Fruit fly (Drosophila melanogaster) whole organism, embryonic: ENCODE measurements around the gene TM9SF3.

Experiments
- CG10321 ChIP-seq: fragments of 200-800 bp; sonication (Bioruptor generic); IDR thresholded peaks from 2 replicates; pipeline ENCODE4 v1.3.6; 2022; ENCODE audit warnings: missing biosample characterization, missing genetic modification characterization
- CG16779 ChIP-seq: fragments of 200-800 bp; sonication (Bioruptor generic); IDR thresholded peaks from 2 replicates; pipeline ENCODE4 v1.3.6; 2022; ENCODE audit warnings: missing biosample characterization, missing genetic modification characterization
- CG17612 ChIP-seq: fragments of 200-800 bp; sonication (Bioruptor generic); IDR thresholded peaks from 2 replicates; pipeline ENCODE4 v1.3.6; 2022; ENCODE audit warnings: missing biosample characterization, missing genetic modification characterization
- CG3163 ChIP-seq: fragments of 200-800 bp; sonication (Bioruptor generic); optimal IDR thresholded peaks from 3 replicates; lab custom pipeline; 2016; ENCODE audit warnings: missing biosample characterization, missing genetic modification characterization
- CG43689 ChIP-seq: fragments of 200-800 bp; sonication (Bioruptor generic); IDR thresholded peaks from 2 replicates; pipeline ENCODE4 v1.3.6; 2022; ENCODE audit warnings: missing biosample characterization, missing genetic modification characterization
- CG8290 ChIP-seq, 3 experiments: fragments of 200-800 bp; sonication (Bioruptor generic); optimal IDR thresholded peaks; 2 replicates each; lab custom pipeline; 2016 to 2019; ENCODE audit warnings: missing biosample characterization in 3 of 3, missing genetic modification characterization in 3 of 3, mild to moderate bottlenecking in 2 of 3, moderate library complexity in 1 of 3
- Mrtf ChIP-seq: fragments of 200-800 bp; sonication (Bioruptor generic); IDR thresholded peaks from 3 replicates; pipeline ENCODE4 v1.3.6; 2022; ENCODE audit warnings: missing biosample characterization, missing genetic modification characterization
- nmo ChIP-seq: fragments of 200-800 bp; sonication (Bioruptor generic); optimal IDR thresholded peaks from 2 replicates; lab custom pipeline; 2018; ENCODE audit warnings: missing biosample characterization, mild to moderate bottlenecking, missing genetic modification characterization, moderate library complexity
- sc ChIP-seq, 3 experiments: fragments of >200 bp in 2 of 3; fragments of 200-800 bp in 1 of 3; sonication (Bioruptor generic) in 1 of 3; optimal IDR thresholded peaks; 2 replicates in 2 of 3; 3 replicates in 1 of 3; lab custom pipeline; 2017; ENCODE audit warnings: mild to moderate bottlenecking in 1 of 3, missing biosample characterization in 1 of 3, missing genetic modification characterization in 1 of 3, missing genetic modification reagents in 1 of 3
- so ChIP-seq: fragments of 200-800 bp; sonication (Bioruptor generic); IDR thresholded peaks from 3 replicates; pipeline ENCODE4 v1.3.6; 2022; ENCODE audit warnings: missing biosample characterization, missing genetic modification characterization

DNA sequence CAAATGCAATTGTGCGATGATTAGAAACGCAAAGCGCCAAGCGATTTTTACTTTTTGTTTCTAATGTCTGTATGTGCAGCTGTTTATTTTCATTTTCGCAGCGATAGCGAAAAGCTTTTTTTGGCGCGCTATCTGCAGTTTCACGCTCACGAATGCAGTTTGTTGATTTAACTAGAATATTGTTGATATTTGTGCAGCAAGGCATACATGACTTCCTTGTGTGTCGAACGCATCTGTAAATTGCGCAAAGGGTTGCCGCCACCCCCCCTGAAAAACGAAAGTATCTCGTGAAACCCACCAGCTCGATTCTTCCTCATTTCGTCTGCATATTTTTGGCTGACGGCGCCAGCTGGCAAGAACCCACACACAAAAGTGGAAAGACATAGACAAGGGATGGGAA, 37.8 kb upstream of the TM9SF3 start:
- TF ChIP-seq so (GFP tag; lab: Robert Waterston, UW) (no peak), sc (optimal IDR thresholded peaks at IDR 0.05; lab: Kevin White, UChicago) (no peak), sc (GFP tag; optimal IDR thresholded peaks at IDR 0.05; lab: Kevin White, UChicago) (no peak), CG3163 (GFP tag; lab: Kevin White, UChicago) (no peak), CG8290 (GFP tag; optimal IDR thresholded peaks at IDR 0.05; lab: Kevin White, UChicago) (no peak), CG8290 (tag; optimal IDR thresholded peaks at IDR 0.05; lab: Kevin White, UChicago) (no peak), nmo (GFP tag; lab: Kevin White, UChicago) (no peak), CG43689 (no peak), CG17612 (GFP tag; lab: Robert Waterston, UW) (no peak), CG10321 (GFP tag; lab: Robert Waterston, UW) (no peak), CG16779 (GFP tag; lab: Robert Waterston, UW) (no peak), Mrtf (GFP tag; lab: Robert Waterston, UW) (no peak)
